Worm (Caenorhabditis elegans) whole organism, L1 larva: ENCODE data around the gene Y46H3C.5.

Experiments used
- C04F5.9 ChIP-seq: sonication (generic microtip); optimal IDR thresholded peaks from 2 replicates; lab custom pipeline; 2016; ENCODE audit warnings: missing genetic modification characterization, missing compliant biosample characterization
- ceh-82 ChIP-seq, 3 experiments: fragments of 150-350 bp in 1 of 3; sonication (generic microtip) in 2 of 3; optimal IDR thresholded peaks; 2 replicates each; lab custom pipeline; 2014 to 2017; ENCODE audit warnings: missing biosample characterization in 3 of 3, missing genetic modification characterization in 3 of 3
- lin-13 ChIP-seq: fragments of 150-350 bp; optimal IDR thresholded peaks from 2 replicates; lab custom pipeline; 2014; ENCODE audit warnings: missing biosample characterization, missing genetic modification reagents, missing genetic modification characterization
- nhr-11 ChIP-seq: fragments of 150-350 bp; optimal IDR thresholded peaks from 2 replicates; lab custom pipeline; 2014; ENCODE audit warnings: missing biosample characterization, missing genetic modification characterization
- pag-3 ChIP-seq: sonication (generic microtip); optimal IDR thresholded peaks from 2 replicates; lab custom pipeline; 2017; ENCODE audit warnings: missing genetic modification characterization, mild to moderate bottlenecking, missing compliant biosample characterization, antibody characterized with exemption, borderline replicate concordance; ENCODE audit not compliant: insufficient read depth
- unc-62 ChIP-seq: fragments of 150-350 bp; optimal IDR thresholded peaks from 2 replicates; lab custom pipeline; 2014; ENCODE audit warnings: missing biosample characterization, missing genetic modification reagents, missing genetic modification characterization
- zag-1 ChIP-seq: fragments of 150-350 bp; optimal IDR thresholded peaks from 2 replicates; lab custom pipeline; 2014; ENCODE audit warnings: missing biosample characterization, missing genetic modification characterization
- ztf-11 ChIP-seq, 2 experiments: sonication (generic microtip); optimal IDR thresholded peaks; 2 replicates each; lab custom pipeline; 2016 to 2017; ENCODE audit warnings: missing genetic modification characterization in 2 of 2, missing biosample characterization in 1 of 2, missing compliant biosample characterization in 1 of 2

ce11 chrV:1719927-1720326 is 27.6 kb upstream of the Y46H3C.5 start, which contains the start of gene srw-102:
- no peak for TF ChIP-seq C04F5.9 (tag; lab: Kevin White, UChicago)
- TF ChIP-seq pag-3 (tag; lab: Kevin White, UChicago): no peak
- TF ChIP-seq zag-1 (tag; lab: Kevin White, UChicago): no peak
- no peak for TF ChIP-seq ceh-82 (tag; optimal IDR thresholded peaks at IDR 0.05; lab: Kevin White, UChicago)
- no peak for TF ChIP-seq lin-13 (GFP tag; lab: Kevin White, UChicago)
- no peak for TF ChIP-seq ztf-11 (tag; optimal IDR thresholded peaks at IDR 0.05; lab: Kevin White, UChicago)
- no peak for TF ChIP-seq nhr-11 (tag; lab: Kevin White, UChicago)
- no peak for TF ChIP-seq unc-62 (GFP tag; lab: Kevin White, UChicago)
